Fruit fly (Drosophila melanogaster) whole organism, prepupa: ENCODE measurements around the gene nonA-l.

Experiments used
- CG10669 ChIP-seq: fragments of 200-800 bp; sonication (Bioruptor generic); optimal IDR thresholded peaks from 3 replicates; lab custom pipeline; 2018; ENCODE audit warnings: missing biosample characterization, mild to moderate bottlenecking, missing genetic modification characterization, moderate library complexity
- CG11762 ChIP-seq: fragments of 200-800 bp; sonication (Bioruptor generic); optimal IDR thresholded peaks from 3 replicates; lab custom pipeline; 2016; ENCODE audit warnings: missing biosample characterization, missing genetic modification characterization; ENCODE audit not compliant: insufficient read depth
- CG11902 ChIP-seq: fragments of 200-800 bp; sonication (Bioruptor generic); optimal IDR thresholded peaks from 3 replicates; lab custom pipeline; 2016; ENCODE audit warnings: missing biosample characterization, missing genetic modification characterization
- CG32006 ChIP-seq: fragments of 200-800 bp; sonication (Bioruptor generic); optimal IDR thresholded peaks from 3 replicates; lab custom pipeline; 2017; ENCODE audit warnings: missing biosample characterization, mild to moderate bottlenecking, missing genetic modification characterization
- CG6854 ChIP-seq: fragments of 200-800 bp; sonication (Bioruptor generic); optimal IDR thresholded peaks from 2 replicates; lab custom pipeline; 2017; ENCODE audit warnings: missing biosample characterization, mild to moderate bottlenecking, missing genetic modification characterization
- Eip75B ChIP-seq: fragments of 200-800 bp; sonication (Bioruptor generic); optimal IDR thresholded peaks from 3 replicates; lab custom pipeline; 2016; ENCODE audit warnings: missing biosample characterization, missing genetic modification characterization
- Ets96B ChIP-seq: fragments of 200-800 bp; optimal IDR thresholded peaks from 2 replicates; lab custom pipeline; 2019; ENCODE audit warnings: missing biosample characterization, mild to moderate bottlenecking, missing genetic modification characterization, moderate library complexity
- Hr38 ChIP-seq: sonication (Bioruptor generic); optimal IDR thresholded peaks from 2 replicates; lab custom pipeline; 2016; ENCODE audit warnings: missing biosample characterization, missing genetic modification characterization
- Hr39 ChIP-seq: fragments of 200-800 bp; sonication (Bioruptor generic); optimal IDR thresholded peaks from 2 replicates; lab custom pipeline; 2016; ENCODE audit warnings: missing biosample characterization, missing genetic modification characterization
- Lpt ChIP-seq: fragments of 200-800 bp; sonication (Bioruptor generic); optimal IDR thresholded peaks from 3 replicates; lab custom pipeline; 2016; ENCODE audit warnings: missing biosample characterization, missing genetic modification characterization
- Sox15 ChIP-seq: fragments of 200-800 bp; sonication (Bioruptor generic); optimal IDR thresholded peaks from 3 replicates; lab custom pipeline; 2016; ENCODE audit warnings: missing biosample characterization, missing genetic modification characterization
- acj6 ChIP-seq: fragments of 200-800 bp; sonication (Bioruptor generic); optimal IDR thresholded peaks from 3 replicates; lab custom pipeline; 2016; ENCODE audit warnings: missing biosample characterization, missing genetic modification characterization
- lz ChIP-seq: fragments of 200-800 bp; sonication (Bioruptor generic); optimal IDR thresholded peaks from 3 replicates; lab custom pipeline; 2016; ENCODE audit warnings: missing biosample characterization, missing genetic modification characterization

dm6 chr3R:16594056-16594858, 45.7 kb upstream of the nonA-l start, which contains the start of gene CG14892:
- TF ChIP-seq CG32006 (GFP tag; lab: Kevin White, UChicago) (no peak), CG11902 (GFP tag; lab: Kevin White, UChicago) (no peak), Eip75B (GFP tag; lab: Kevin White, UChicago) (no peak), Lpt (no peak), lz (GFP tag; lab: Kevin White, UChicago) (no peak), Sox15 (GFP tag; lab: Kevin White, UChicago) (no peak), CG11762 (GFP tag; lab: Kevin White, UChicago) (no peak), CG6854 (GFP tag; lab: Kevin White, UChicago) (no peak), CG10669 (no peak), Ets96B (no peak), Hr38 (GFP tag; lab: Kevin White, UChicago) (no peak), Hr39 (GFP tag; lab: Kevin White, UChicago) (no peak), acj6 (GFP tag; lab: Kevin White, UChicago) (no peak)
